Worm (Caenorhabditis elegans) whole organism, midembryonic: ENCODE measurements around the gene sms-3.
A peak's percentile ranks its signal among the peaks of the same experiment; 100 is the strongest.

ENCODE experiments used
- T22C8.4 ChIP-seq: fragments of 200-800 bp; sonication (Bioruptor generic); IDR thresholded peaks from 2 replicates; pipeline ENCODE4 v1.3.6; 2022; ENCODE audit warnings: missing genetic modification characterization, missing compliant biosample characterization
- cog-1 ChIP-seq: sonication (generic microtip); optimal IDR thresholded peaks from 2 replicates; lab custom pipeline; 2016; ENCODE audit warnings: missing genetic modification characterization, missing compliant biosample characterization
- flt-1 ChIP-seq: fragments of 200-800 bp; sonication (Bioruptor generic); IDR thresholded peaks from 2 replicates; pipeline ENCODE4 v1.3.6; 2022; ENCODE audit warnings: missing genetic modification characterization, missing compliant biosample characterization
- klf-2 ChIP-seq: fragments of 200-800 bp; sonication (Bioruptor generic); conservative IDR thresholded peaks from 2 replicates; pipeline ENCODE4 v1.3.6; 2022; ENCODE audit warnings: missing genetic modification reagents, missing genetic modification characterization, missing compliant biosample characterization
- med-1 ChIP-seq: sonication (generic microtip); optimal IDR thresholded peaks from 2 replicates; lab custom pipeline; 2017; ENCODE audit warnings: missing genetic modification characterization, mild to moderate bottlenecking, missing compliant biosample characterization, antibody characterized with exemption, missing genetic modification reagents; ENCODE audit not compliant: insufficient read depth
- ref-1 ChIP-seq: fragments of 200-800 bp; sonication (Bioruptor generic); conservative IDR thresholded peaks from 2 replicates; pipeline ENCODE4 v1.3.6; 2022; ENCODE audit warnings: missing genetic modification reagents, missing genetic modification characterization, missing compliant biosample characterization
- tab-1 ChIP-seq: fragments of 200-800 bp; sonication (Bioruptor generic); IDR thresholded peaks from 2 replicates; pipeline ENCODE4 v1.3.6; 2022; ENCODE audit warnings: missing genetic modification characterization, missing compliant biosample characterization
- ztf-23 ChIP-seq: fragments of 200-800 bp; sonication (Bioruptor generic); IDR thresholded peaks from 2 replicates; pipeline ENCODE4 v1.3.6; 2022; ENCODE audit warnings: missing genetic modification reagents, missing genetic modification characterization, missing compliant biosample characterization
- ztf-29 ChIP-seq: fragments of 200-800 bp; sonication (Bioruptor generic); IDR thresholded peaks from 2 replicates; pipeline ENCODE4 v1.3.6; 2022; ENCODE audit warnings: missing genetic modification reagents, missing genetic modification characterization, missing compliant biosample characterization

sms-3 gene

DNA sequence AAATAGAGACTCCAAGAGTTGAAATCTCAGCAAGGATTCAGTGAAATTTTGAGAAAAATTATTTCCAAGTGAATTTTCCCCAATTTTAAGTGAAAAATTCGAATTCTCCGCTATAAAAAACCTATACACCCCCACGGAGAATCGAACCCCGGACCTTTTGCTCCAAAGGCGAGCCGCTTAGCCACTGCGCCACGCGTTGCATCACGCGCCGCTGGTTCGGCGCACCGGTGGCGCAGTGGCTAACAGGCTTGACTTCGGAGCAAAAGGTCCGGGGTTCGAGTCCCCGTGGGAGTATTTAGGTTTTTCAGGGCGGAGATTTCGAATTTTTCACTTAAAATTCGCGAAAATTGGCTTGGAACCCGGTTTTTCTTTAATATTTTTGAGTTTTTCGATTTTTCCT lies 25.3 kb downstream of the sms-3 start:
- no peak for TF ChIP-seq klf-2 (GFP tag; lab: Robert Waterston, UW)
- TF ChIP-seq med-1, result no peak
- TF ChIP-seq cog-1 (tag; lab: Kevin White, UChicago), result no peak
- TF ChIP-seq T22C8.4 (GFP tag; lab: Robert Waterston, UW), result no peak
- TF ChIP-seq flt-1 (GFP tag; lab: Robert Waterston, UW), result no peak
- no peak for TF ChIP-seq ztf-29
- no peak for TF ChIP-seq ztf-23 (GFP tag; lab: Robert Waterston, UW)
- no peak for TF ChIP-seq ref-1 (GFP tag; lab: Robert Waterston, UW)
- no peak for TF ChIP-seq tab-1

DNA sequence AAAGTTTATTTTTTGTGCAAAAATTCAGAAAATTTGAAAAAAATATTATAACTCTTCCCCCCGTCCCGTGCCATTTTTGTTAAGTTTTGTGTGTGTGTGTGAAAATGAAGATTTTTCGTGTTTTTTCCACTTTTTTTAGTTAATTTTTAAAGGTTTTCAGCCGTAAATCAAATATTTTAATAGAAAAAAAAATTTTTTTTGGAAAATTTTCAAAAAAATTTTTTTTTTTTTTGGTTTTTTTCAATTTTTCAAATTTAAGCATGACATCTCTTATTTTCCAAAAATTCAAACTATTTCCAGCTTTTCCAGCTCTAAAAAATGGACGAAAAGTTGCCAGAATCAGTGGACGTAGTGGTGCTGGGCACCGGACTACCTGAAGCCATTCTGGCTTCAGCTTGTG lies 30.9 kb downstream of the sms-3 start, which contains the start of gene rep-1:
Gene rep-1 (plus strand): TSS at position 301 of the 400 bp plus-strand sequence.
- TF ChIP-seq med-1 (no peak), tab-1 (no peak), klf-2 (GFP tag; lab: Robert Waterston, UW) (no peak), flt-1 (GFP tag; lab: Robert Waterston, UW) (no peak), T22C8.4 (GFP tag; lab: Robert Waterston, UW) (no peak), cog-1 (tag; lab: Kevin White, UChicago) (no peak), ztf-23 (GFP tag; lab: Robert Waterston, UW) (no peak), ztf-29 (no peak), ref-1 (GFP tag; lab: Robert Waterston, UW) (no peak)

DNA sequence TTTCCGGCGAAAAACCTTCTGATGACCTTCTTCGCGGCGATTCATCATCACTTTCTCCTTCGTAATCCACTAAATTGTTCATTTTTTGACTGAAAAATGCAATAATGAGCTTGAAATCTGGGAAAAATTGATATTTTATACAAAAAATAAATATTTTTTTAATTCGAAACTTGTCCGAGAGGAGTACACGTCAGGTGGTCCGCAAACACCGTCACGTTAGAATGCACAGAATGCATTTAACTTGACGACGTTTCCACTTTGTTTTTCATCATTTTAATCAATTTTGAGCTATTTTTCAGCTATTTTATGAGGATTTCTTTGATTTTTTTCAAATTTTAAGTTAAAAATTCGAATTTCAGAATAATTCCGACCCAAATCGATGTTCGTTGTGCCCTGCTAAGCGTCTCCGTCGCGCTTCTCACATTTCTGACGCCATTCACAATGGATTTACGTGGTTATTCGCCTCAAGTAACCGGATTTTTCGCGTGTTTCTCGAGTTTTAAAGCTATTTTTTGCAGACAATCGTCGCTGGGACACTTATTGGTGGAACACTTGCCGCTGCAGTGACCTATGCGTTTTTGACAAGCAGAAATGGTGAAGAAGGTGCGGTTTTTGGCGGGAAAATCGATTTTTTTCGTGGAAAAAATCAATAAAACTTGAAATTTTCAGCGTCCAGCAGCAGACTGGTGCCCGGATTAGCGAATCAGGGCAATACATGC lies 42.3 kb downstream of the sms-3 start, which contains the start of the genes eelo-1 and Y67D2.2:
Gene eelo-1 (minus strand): TSS at position 89 of the 719 bp plus-strand sequence.
Gene Y67D2.2 (plus strand): TSS at position 360 of the 719 bp plus-strand sequence.
- peak; percentile 8; the same call in 1 of the 2 replicates for TF ChIP-seq T22C8.4 (GFP tag; lab: Robert Waterston, UW)
- TF ChIP-seq ref-1 (GFP tag; lab: Robert Waterston, UW), result no peak
- TF ChIP-seq ztf-29, result no peak
- TF ChIP-seq med-1, result no peak

DNA sequence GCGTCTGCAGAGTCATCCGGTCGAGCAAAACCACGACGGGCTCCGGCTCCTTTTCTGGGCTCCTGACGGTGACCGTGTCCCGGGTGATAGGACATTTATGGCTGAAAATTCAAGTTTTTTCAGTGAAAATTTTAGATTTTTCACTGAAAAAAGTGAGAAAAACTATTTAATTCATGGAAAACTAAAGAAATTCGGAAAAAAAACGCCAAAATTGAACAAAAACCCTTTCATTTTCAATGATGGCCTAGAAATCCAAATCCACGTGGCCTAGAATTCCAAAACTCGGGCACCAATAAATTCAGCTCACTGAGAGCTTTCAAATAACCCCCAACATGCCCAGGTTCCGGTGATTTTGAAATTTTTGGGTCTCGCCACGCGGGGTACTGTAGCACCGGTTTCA lies 46.6 kb downstream of the sms-3 start, which contains the start of gene ddx-35:
Gene ddx-35 (minus strand): TSS at position 101 of the 400 bp plus-strand sequence.
- TF ChIP-seq cog-1 (tag; lab: Kevin White, UChicago) (no peak), ref-1 (GFP tag; lab: Robert Waterston, UW) (no peak), T22C8.4 (GFP tag; lab: Robert Waterston, UW) (no peak), flt-1 (GFP tag; lab: Robert Waterston, UW) (no peak), ztf-23 (GFP tag; lab: Robert Waterston, UW) (no peak), ztf-29 (no peak), med-1 (no peak), klf-2 (GFP tag; lab: Robert Waterston, UW) (no peak), tab-1 (no peak)

DNA sequence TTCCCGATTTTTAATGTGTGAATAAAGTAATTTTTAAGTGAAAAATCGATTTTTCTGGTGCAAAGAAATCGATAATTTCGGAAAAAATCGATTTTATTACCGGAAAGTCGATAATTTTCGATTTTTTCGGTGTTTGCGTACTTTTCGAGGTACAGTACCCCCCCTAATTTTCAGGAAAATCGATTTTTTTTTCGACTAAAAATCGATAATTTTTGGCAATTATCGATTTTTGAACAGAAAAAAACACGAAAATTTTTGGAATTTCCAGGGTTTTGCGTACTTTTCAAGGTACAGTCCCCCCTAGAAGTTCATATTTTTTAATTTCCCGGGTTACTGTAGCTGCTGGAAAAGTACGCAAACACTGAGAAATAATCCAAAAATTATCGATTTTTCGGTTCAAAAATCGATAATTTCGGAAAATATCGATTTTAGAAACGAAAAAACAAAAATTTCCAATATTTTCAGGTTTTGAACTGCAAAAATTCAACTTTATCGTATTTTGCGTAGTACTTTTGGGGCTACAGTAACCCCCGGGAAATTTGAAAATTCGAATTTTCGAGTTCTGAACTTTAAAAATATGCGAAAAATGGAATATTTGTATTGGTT lies 57.4 kb downstream of the sms-3 start:
- TF ChIP-seq T22C8.4 (GFP tag; lab: Robert Waterston, UW) (peak; percentile 51; the same call in 1 of the 2 replicates), med-1 (no peak)

DNA sequence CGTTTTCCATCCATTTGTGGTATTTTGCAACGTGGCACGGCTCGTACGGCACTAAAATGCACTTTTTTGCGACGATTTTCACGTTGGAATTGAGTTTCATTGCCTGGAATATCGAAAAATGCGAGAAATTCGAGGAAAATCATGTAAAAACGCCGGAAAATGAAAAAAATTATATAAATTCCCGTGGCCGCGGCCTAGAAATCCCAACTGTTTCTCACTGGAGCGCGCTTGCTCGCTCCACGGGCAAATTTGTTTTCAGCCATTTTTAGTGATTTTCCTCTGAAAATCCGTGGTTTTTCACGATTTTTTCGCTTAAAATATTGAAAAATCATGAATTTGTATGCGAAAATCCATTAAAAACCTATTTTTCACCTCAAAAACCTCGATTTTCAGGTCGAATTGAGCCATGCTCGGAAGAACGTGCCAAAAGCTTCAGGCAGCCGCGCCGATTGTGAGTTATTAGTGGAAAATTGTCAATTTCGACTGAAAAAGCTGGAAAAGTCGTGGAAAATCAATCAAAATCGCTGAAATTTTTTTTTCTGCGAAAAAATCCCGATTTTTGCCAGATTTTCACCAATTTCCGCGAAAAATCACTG lies 60.7 kb downstream of the sms-3 start, which contains the start of the genes Y67D2.5 and cisd-3.2:
Gene Y67D2.5 (minus strand): TSS at position 145 of the 596 bp plus-strand sequence.
Gene cisd-3.2 (plus strand): TSS at position 394 of the 596 bp plus-strand sequence.
- no peak for TF ChIP-seq cog-1 (tag; lab: Kevin White, UChicago)
- no peak for TF ChIP-seq ref-1 (GFP tag; lab: Robert Waterston, UW)
- no peak for TF ChIP-seq flt-1 (GFP tag; lab: Robert Waterston, UW)
- TF ChIP-seq med-1, result no peak
- no peak for TF ChIP-seq klf-2 (GFP tag; lab: Robert Waterston, UW)
- TF ChIP-seq tab-1, result no peak
- no peak for TF ChIP-seq ztf-23 (GFP tag; lab: Robert Waterston, UW)

DNA sequence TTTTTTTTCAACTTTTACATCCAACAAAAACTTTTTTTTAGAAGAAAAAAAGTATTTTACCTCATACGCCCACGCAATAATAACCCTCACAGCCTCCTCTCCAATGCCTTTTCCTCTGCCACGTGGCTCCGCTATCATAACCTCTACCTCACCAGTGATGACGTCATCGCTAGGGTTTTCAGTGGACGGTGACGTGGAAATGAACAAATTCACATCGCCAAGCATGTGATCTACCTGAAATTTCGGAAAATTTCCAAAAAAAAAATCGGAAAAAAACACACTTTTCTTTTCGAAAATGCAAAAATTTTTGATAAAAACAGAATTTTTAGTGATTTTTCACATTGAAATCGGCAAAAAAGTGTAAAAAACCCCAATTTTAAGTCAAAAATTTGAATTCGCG lies 61.6 kb downstream of the sms-3 start:
- TF ChIP-seq klf-2 (GFP tag; lab: Robert Waterston, UW), result no peak
- no peak for TF ChIP-seq T22C8.4 (GFP tag; lab: Robert Waterston, UW)
- TF ChIP-seq med-1, result no peak
- no peak for TF ChIP-seq ztf-23 (GFP tag; lab: Robert Waterston, UW)
- no peak for TF ChIP-seq cog-1 (tag; lab: Kevin White, UChicago)
- TF ChIP-seq flt-1 (GFP tag; lab: Robert Waterston, UW), result no peak
- no peak for TF ChIP-seq tab-1
- TF ChIP-seq ztf-29, result no peak
- TF ChIP-seq ref-1 (GFP tag; lab: Robert Waterston, UW), result no peak

DNA sequence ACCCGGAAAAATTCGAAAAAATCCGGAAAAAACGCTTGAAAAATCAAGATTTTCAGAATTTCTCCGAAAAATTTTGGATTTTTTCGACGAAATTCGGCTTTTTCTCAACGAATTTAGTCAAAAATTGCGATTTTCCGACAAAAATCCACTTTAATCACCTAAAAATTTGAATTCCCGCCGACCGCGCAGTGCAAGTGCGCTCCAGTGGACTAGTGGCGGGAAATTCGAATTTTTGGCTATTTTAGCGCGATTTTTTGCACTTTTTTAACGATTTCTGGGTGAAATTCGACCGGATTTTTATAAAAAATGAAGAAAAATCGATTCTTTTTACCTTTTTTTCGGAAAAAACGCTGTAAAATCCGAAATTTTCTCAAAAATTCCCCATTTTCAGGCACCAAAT lies 66.5 kb downstream of the sms-3 start:
- no peak for TF ChIP-seq med-1
- TF ChIP-seq T22C8.4 (GFP tag; lab: Robert Waterston, UW), result no peak
- no peak for TF ChIP-seq tab-1
- TF ChIP-seq ref-1 (GFP tag; lab: Robert Waterston, UW), result no peak
- TF ChIP-seq flt-1 (GFP tag; lab: Robert Waterston, UW), result no peak
- no peak for TF ChIP-seq klf-2 (GFP tag; lab: Robert Waterston, UW)
- TF ChIP-seq ztf-23 (GFP tag; lab: Robert Waterston, UW), result no peak
- no peak for TF ChIP-seq cog-1 (tag; lab: Kevin White, UChicago)

DNA sequence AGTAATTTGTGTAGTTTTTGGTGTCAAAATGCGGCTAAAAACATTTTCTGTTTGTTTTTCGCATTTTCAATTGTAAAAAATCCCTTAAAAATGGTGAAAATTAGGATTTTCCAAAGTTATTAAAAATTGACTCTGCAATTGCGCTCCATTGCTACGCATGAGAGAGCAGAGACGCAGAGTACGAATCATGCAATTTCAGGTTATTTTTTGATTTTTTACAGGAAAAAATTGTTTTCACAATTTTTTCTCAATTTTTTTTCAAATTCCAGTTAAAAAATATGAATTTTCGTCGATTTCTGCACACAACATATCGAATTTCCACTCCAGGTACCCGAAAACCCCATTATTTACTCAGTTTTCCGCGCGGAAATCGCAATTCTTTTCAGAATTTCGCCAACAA lies 67.3 kb downstream of the sms-3 start, which contains the start of gene mtg-1:
Gene mtg-1 (plus strand): TSS at position 160 of the 400 bp plus-strand sequence.
- TF ChIP-seq T22C8.4 (GFP tag; lab: Robert Waterston, UW), result no peak
- 0 out of 2 replicates have a peak, but pooled peaks have one; percentile 30 for TF ChIP-seq flt-1 (GFP tag; lab: Robert Waterston, UW)
